Worm (Caenorhabditis elegans) whole organism, L4 larva: Measurements from ENCODE around the gene Y73C8C.4.

Source experiments
- nhr-76 ChIP-seq: fragments of 150-350 bp; optimal IDR thresholded peaks from 2 replicates; lab custom pipeline; 2014; ENCODE audit warnings: missing biosample characterization, missing genetic modification characterization
- snpc-4 ChIP-seq: fragments of 150-350 bp; optimal IDR thresholded peaks from 2 replicates; lab custom pipeline; 2014; ENCODE audit warnings: missing biosample characterization, missing genetic modification characterization

- no peak for TF ChIP-seq nhr-76 (tag; lab: Kevin White, UChicago)
- no peak for TF ChIP-seq snpc-4 (tag; lab: Kevin White, UChicago)
These were observed 36.5 kb upstream of the Y73C8C.4 start, which contains the start of the genes irld-3 and F02C9.1 for ce11 chrV:3138488-3138887.
